Fruit fly (Drosophila melanogaster) whole organism, wandering third instar larva: Measurements from ENCODE around the gene Hmgcr.

ENCODE experiments used
- Abd-B ChIP-seq: fragments of >200 bp; optimal IDR thresholded peaks from 2 replicates; lab custom pipeline; 2017; ENCODE audit warnings: missing biosample characterization, missing genetic modification characterization
- CG32264 ChIP-seq: fragments of 200-800 bp; sonication (Bioruptor generic); optimal IDR thresholded peaks from 2 replicates; lab custom pipeline; 2016; ENCODE audit warnings: missing biosample characterization, missing genetic modification characterization
- CG9705 ChIP-seq: fragments of 200-800 bp; sonication (Bioruptor generic); optimal IDR thresholded peaks from 2 replicates; lab custom pipeline; 2018; ENCODE audit warnings: missing biosample characterization, mild to moderate bottlenecking, missing genetic modification characterization
- CrebA ChIP-seq: fragments of 200-800 bp; sonication (Bioruptor generic); optimal IDR thresholded peaks from 2 replicates; lab custom pipeline; 2016; ENCODE audit warnings: missing biosample characterization, mild to moderate bottlenecking, missing genetic modification characterization, borderline replicate concordance
- Dfd ChIP-seq: fragments of >200 bp; optimal IDR thresholded peaks from 2 replicates; lab custom pipeline; 2017; ENCODE audit warnings: missing biosample characterization, missing genetic modification characterization
- Dif ChIP-seq: fragments of 200-275, 200-300 bp; sonication (Bioruptor generic); optimal IDR thresholded peaks from 2 replicates; lab custom pipeline; 2018; ENCODE audit warnings: missing biosample characterization, missing genetic modification characterization; ENCODE audit not compliant: partially characterized antibody
- GATAd ChIP-seq: sonication (Bioruptor generic); optimal IDR thresholded peaks from 2 replicates; lab custom pipeline; 2016; ENCODE audit warnings: missing biosample characterization, missing genetic modification characterization
- Hnf4 ChIP-seq: fragments of 200-800 bp; sonication (Bioruptor generic); optimal IDR thresholded peaks from 2 replicates; lab custom pipeline; 2016; ENCODE audit warnings: missing biosample characterization, mild to moderate bottlenecking, missing genetic modification characterization
- Hr78 ChIP-seq: fragments of >200 bp; optimal IDR thresholded peaks from 2 replicates; lab custom pipeline; 2017; ENCODE audit warnings: missing biosample characterization, missing genetic modification characterization
- Hr83 ChIP-seq: fragments of 200-300 bp; sonication (Bioruptor generic); optimal IDR thresholded peaks from 2 replicates; lab custom pipeline; 2016; ENCODE audit warnings: missing biosample characterization, mild to moderate bottlenecking, missing genetic modification characterization, moderate library complexity; ENCODE audit not compliant: poor library complexity, severe bottlenecking
- Jra ChIP-seq: sonication (Bioruptor generic); optimal IDR thresholded peaks from 2 replicates; lab custom pipeline; 2016; ENCODE audit warnings: missing biosample characterization, missing genetic modification characterization
- Mio ChIP-seq: sonication (Bioruptor generic); optimal IDR thresholded peaks from 2 replicates; lab custom pipeline; 2016; ENCODE audit warnings: missing biosample characterization, missing genetic modification characterization
- Myc ChIP-seq: fragments of >200 bp; optimal IDR thresholded peaks from 2 replicates; lab custom pipeline; 2017
- OdsH ChIP-seq: fragments of 200-800 bp; sonication (Bioruptor generic); optimal IDR thresholded peaks from 2 replicates; lab custom pipeline; 2016; ENCODE audit warnings: missing biosample characterization, mild to moderate bottlenecking, missing genetic modification characterization
- Rel ChIP-seq, 2 experiments: fragments of 200-800 bp; sonication (Bioruptor generic) in 1 of 2; optimal IDR thresholded peaks; 2 replicates in 1 of 2; 3 replicates in 1 of 2; lab custom pipeline; 2016 to 2019; ENCODE audit warnings: mild to moderate bottlenecking in 2 of 2, missing biosample characterization in 2 of 2, missing genetic modification characterization in 2 of 2, moderate library complexity in 1 of 2
- Vsx2 ChIP-seq: fragments of 200-300, 225-300 bp; sonication (Bioruptor generic); optimal IDR thresholded peaks from 2 replicates; lab custom pipeline; 2018; ENCODE audit warnings: missing biosample characterization, missing genetic modification characterization; ENCODE audit not compliant: partially characterized antibody
- br ChIP-seq: fragments of 200-800 bp; sonication (Bioruptor generic); optimal IDR thresholded peaks from 2 replicates; lab custom pipeline; 2016; ENCODE audit warnings: missing biosample characterization, missing genetic modification characterization
- dmrt93B ChIP-seq: fragments of 200-800 bp; sonication (Bioruptor generic); optimal IDR thresholded peaks from 2 replicates; lab custom pipeline; 2018; ENCODE audit warnings: missing biosample characterization, mild to moderate bottlenecking, missing genetic modification characterization
- dsf ChIP-seq: sonication (Bioruptor generic); optimal IDR thresholded peaks from 2 replicates; lab custom pipeline; 2016; ENCODE audit warnings: missing biosample characterization, missing genetic modification characterization, borderline replicate concordance
- ey ChIP-seq: fragments of 200-800 bp; sonication (Bioruptor generic); optimal IDR thresholded peaks from 2 replicates; lab custom pipeline; 2016; ENCODE audit warnings: missing biosample characterization, missing genetic modification characterization
- foxo ChIP-seq, 2 experiments: fragments of 200-800 bp; sonication (Bioruptor generic); optimal IDR thresholded peaks; 2 replicates in 1 of 2; 3 replicates in 1 of 2; lab custom pipeline; 2016 to 2017; ENCODE audit warnings: missing biosample characterization in 2 of 2, missing genetic modification characterization in 2 of 2
- fru ChIP-seq: fragments of 200-800 bp; sonication (Bioruptor generic); optimal IDR thresholded peaks from 3 replicates; lab custom pipeline; 2016; ENCODE audit warnings: missing biosample characterization, mild to moderate bottlenecking, missing genetic modification characterization
- h ChIP-seq: fragments of 200-800 bp; sonication (Bioruptor generic); optimal IDR thresholded peaks from 3 replicates; lab custom pipeline; 2016; ENCODE audit warnings: missing biosample characterization, mild to moderate bottlenecking, missing genetic modification characterization
- jim ChIP-seq: fragments of 175-275, 200-325 bp; sonication (Bioruptor generic); optimal IDR thresholded peaks from 2 replicates; lab custom pipeline; 2016; ENCODE audit warnings: missing biosample characterization, mild to moderate bottlenecking, missing genetic modification characterization
- lola ChIP-seq: fragments of >200 bp; optimal IDR thresholded peaks from 2 replicates; lab custom pipeline; 2017; ENCODE audit warnings: missing biosample characterization, missing genetic modification characterization
- pan ChIP-seq: fragments of >200 bp; optimal IDR thresholded peaks from 2 replicates; lab custom pipeline; 2017
- psq ChIP-seq: fragments of 200-800 bp; sonication (Bioruptor generic); optimal IDR thresholded peaks from 3 replicates; lab custom pipeline; 2017; ENCODE audit warnings: missing biosample characterization, mild to moderate bottlenecking, missing genetic modification characterization, moderate library complexity
- rgr ChIP-seq: fragments of 200-800 bp; sonication (Bioruptor generic); optimal IDR thresholded peaks from 3 replicates; lab custom pipeline; 2016; ENCODE audit warnings: missing biosample characterization, mild to moderate bottlenecking, missing genetic modification characterization
- sage ChIP-seq: fragments of 200-800 bp; sonication (Bioruptor generic); optimal IDR thresholded peaks from 2 replicates; lab custom pipeline; 2016; ENCODE audit warnings: missing biosample characterization, mild to moderate bottlenecking, missing genetic modification characterization
- sv ChIP-seq: fragments of 200-800 bp; sonication (Bioruptor generic); optimal IDR thresholded peaks from 3 replicates; lab custom pipeline; 2016; ENCODE audit warnings: missing biosample characterization, missing genetic modification characterization
- tai ChIP-seq: sonication (Bioruptor generic); optimal IDR thresholded peaks from 2 replicates; lab custom pipeline; 2016; ENCODE audit warnings: missing biosample characterization, missing genetic modification characterization
- woc ChIP-seq: sonication (Bioruptor generic); optimal IDR thresholded peaks from 2 replicates; lab custom pipeline; 2016; ENCODE audit warnings: missing biosample characterization, mild to moderate bottlenecking, missing genetic modification characterization

Gene Hmgcr

DNA sequence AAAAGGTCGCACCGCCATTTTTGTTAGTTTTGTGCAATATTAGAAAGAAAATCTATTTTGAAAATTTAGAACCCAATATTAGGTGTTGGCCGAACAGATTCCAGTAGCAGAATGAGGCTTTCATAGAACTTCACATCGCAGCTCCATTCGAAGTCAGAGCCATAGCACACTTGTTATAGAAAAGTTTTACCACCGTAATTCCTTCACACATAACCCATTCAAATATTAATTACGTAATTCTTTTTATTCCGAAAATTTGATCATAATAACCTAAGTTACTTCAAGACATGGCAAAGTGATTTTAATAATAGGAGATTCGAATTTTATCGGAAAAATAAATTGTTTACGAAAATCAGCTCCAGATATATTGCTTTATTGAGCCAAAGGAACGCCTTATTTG, 37.0 kb upstream of the Hmgcr start, which contains the start of gene CG10252:
CG10252 (minus strand) TSS at position 101 of the 400 bp plus-strand sequence.
- TF ChIP-seq Rel (GFP tag; optimal IDR thresholded peaks at IDR 0.05; lab: Kevin White, UChicago) (no peak), Rel (tag; optimal IDR thresholded peaks at IDR 0.05; lab: Kevin White, UChicago) (no peak), jim (GFP tag; lab: Kevin White, UChicago) (no peak), tai (no peak), dsf (no peak), CG9705 (GFP tag; lab: Kevin White, UChicago) (no peak), dmrt93B (GFP tag; lab: Kevin White, UChicago) (no peak), Myc (lab: Kevin White, UChicago) (no peak), CG32264 (GFP tag; lab: Kevin White, UChicago) (no peak), Jra (no peak), foxo (GFP tag; optimal IDR thresholded peaks at IDR 0.05; lab: Kevin White, UChicago) (no peak), Mio (GFP tag; lab: Kevin White, UChicago) (no peak), rgr (GFP tag; lab: Kevin White, UChicago) (no peak), Hr83 (GFP tag; lab: Kevin White, UChicago) (no peak), fru (GFP tag; lab: Kevin White, UChicago) (no peak), Hnf4 (GFP tag; lab: Kevin White, UChicago) (no peak)

DNA sequence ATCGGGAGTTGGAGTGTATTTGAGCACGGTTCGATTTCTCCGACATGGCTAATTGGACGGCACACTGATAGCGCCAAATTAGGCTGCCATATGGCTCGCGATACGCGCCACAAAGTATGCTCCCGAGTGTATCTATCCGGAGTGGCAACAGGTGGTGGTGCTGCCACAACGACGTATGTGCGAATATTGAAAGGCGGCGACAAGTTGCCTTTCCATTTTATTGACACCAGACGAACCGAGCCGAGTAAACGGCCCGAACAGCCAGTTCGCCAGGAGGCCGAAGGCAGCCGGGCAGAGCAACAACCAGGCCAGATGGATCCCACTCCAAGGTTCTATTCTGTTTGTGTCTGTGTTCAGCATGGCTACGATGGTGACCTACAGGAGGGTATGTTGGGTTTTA, 34.3 kb upstream of the Hmgcr start, which contains the start of gene prt:
prt (minus strand) TSS at position 193 of the 400 bp plus-strand sequence.
- TF ChIP-seq woc (GFP tag; lab: Kevin White, UChicago) (no peak), GATAd (GFP tag; lab: Kevin White, UChicago) (no peak), Vsx2 (GFP tag; lab: Kevin White, UChicago) (no peak), br (no peak), pan (lab: Kevin White, UChicago) (no peak), psq (GFP tag; lab: Kevin White, UChicago) (no peak), fru (GFP tag; lab: Kevin White, UChicago) (no peak), lola (no peak), sage (GFP tag; lab: Kevin White, UChicago) (no peak), dmrt93B (GFP tag; lab: Kevin White, UChicago) (no peak), rgr (GFP tag; lab: Kevin White, UChicago) (no peak), Rel (GFP tag; optimal IDR thresholded peaks at IDR 0.05; lab: Kevin White, UChicago) (no peak), Rel (tag; optimal IDR thresholded peaks at IDR 0.05; lab: Kevin White, UChicago) (no peak), sv (GFP tag; lab: Kevin White, UChicago) (no peak)

DNA sequence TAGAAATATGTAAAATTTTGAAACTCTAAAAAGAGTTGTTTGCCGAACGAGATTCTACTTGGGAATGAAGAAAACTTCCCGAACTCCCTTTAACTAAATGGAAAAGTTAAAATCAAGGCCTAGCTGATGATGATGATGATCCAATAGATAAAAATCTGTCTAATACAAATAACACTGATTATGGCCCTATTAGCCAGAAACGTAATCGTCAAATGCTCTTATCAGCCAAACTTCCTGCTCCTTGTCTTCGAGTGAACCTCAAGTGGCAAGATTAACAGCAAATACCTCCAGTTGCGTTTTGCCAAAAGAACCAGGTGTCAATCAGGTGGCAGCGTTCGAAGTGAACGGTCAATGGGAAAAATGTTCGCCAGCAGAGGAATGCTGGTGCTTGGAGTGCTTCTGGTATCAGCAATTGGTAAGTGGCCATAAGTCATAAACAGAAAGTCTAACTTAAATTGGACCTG, 32.8 kb upstream of the Hmgcr start, which contains the start of the genes CG31468 and Gba1a:
CG31468 (minus strand) TSS at position 51 of the 464 bp plus-strand sequence.
Gba1a (plus strand) TSS at position 318 of the 464 bp plus-strand sequence.
- peak; percentile 26 for TF ChIP-seq Vsx2 (GFP tag; lab: Kevin White, UChicago)
- peak; percentile 16 for TF ChIP-seq h (GFP tag; lab: Kevin White, UChicago)
- no peak for TF ChIP-seq foxo (GFP tag; optimal IDR thresholded peaks at IDR 0.05; lab: Kevin White, UChicago)

DNA sequence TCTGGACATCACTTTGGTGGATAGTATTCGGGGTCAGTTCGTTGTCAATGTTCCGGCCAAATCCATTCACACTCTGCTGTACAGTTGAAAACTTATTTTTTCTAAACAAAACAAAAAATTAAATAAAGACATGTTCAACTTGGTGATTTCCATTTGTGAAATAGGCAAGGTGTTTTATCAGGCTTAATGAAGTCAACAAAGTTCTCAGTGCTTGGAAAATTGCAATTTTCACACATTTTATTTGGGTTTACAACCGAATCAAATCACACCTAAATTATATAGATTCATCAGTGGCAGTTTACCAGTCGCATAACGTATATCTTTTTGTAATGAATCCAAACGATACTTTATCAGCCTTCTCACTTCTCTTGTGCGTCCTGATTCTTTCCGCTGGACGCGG, 30.7 kb upstream of the Hmgcr start, which contains the start of gene Qsox4:
Qsox4 (plus strand) TSS at position 301 of the 400 bp plus-strand sequence.
- no peak for TF ChIP-seq dmrt93B (GFP tag; lab: Kevin White, UChicago)
- no peak for TF ChIP-seq br
- TF ChIP-seq CG32264 (GFP tag; lab: Kevin White, UChicago) = no peak
- TF ChIP-seq CG9705 (GFP tag; lab: Kevin White, UChicago) = no peak
- no peak for TF ChIP-seq Dfd (GFP tag; lab: Kevin White, UChicago)
- no peak for TF ChIP-seq sage (GFP tag; lab: Kevin White, UChicago)
- no peak for TF ChIP-seq Dif (GFP tag; lab: Kevin White, UChicago)
- TF ChIP-seq Vsx2 (GFP tag; lab: Kevin White, UChicago) = no peak
- no peak for TF ChIP-seq Hr83 (GFP tag; lab: Kevin White, UChicago)
- no peak for TF ChIP-seq OdsH (GFP tag; lab: Kevin White, UChicago)

DNA sequence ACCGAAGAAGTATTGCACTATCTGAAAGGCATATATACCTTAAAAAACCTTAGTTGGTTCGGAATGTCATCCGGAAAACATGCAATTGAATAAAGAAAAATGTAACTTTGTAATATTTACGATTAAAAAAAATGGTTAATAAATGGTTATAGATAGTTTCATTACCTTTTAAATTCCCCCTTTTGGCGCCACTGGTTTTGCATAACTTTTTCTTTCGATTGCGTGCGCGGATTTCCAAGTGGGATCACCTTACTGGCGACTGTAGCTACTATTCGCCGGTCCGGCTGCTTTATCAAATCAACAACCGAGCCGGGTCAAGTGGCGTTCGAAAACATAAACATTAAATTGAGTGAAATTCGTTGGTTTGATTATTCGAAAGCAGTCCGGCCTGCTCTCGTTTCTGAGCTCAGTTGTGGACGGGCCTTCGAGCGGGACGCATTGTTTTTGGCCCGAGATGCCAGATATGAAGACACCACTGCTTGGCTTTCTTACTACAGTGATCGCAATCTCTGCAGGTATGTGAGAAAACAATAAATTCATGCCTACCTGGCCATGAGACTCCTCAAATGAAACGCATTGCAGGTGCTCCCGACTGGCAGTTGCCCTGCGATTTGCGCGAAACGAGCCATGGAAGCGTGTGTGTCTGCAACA, 28.6 kb upstream of the Hmgcr start, which contains the start of gene Gba1b:
Gba1b (plus strand) TSS at position 422 of the 651 bp plus-strand sequence.
- TF ChIP-seq br = no peak
- no peak for TF ChIP-seq OdsH (GFP tag; lab: Kevin White, UChicago)
- no peak for TF ChIP-seq tai
- TF ChIP-seq Hr83 (GFP tag; lab: Kevin White, UChicago) = no peak
- TF ChIP-seq h (GFP tag; lab: Kevin White, UChicago) = peak; percentile 6
- no peak for TF ChIP-seq Vsx2 (GFP tag; lab: Kevin White, UChicago)
- no peak for TF ChIP-seq psq (GFP tag; lab: Kevin White, UChicago)
- no peak for TF ChIP-seq Hnf4 (GFP tag; lab: Kevin White, UChicago)
- TF ChIP-seq Dif (GFP tag; lab: Kevin White, UChicago) = no peak
- no peak for TF ChIP-seq CG9705 (GFP tag; lab: Kevin White, UChicago)
- TF ChIP-seq ey (GFP tag; lab: Kevin White, UChicago) = peak; percentile 21
- peak in 1 of 2 experiments; percentile 11 for TF ChIP-seq foxo (GFP tag; optimal IDR thresholded peaks at IDR 0.05; lab: Kevin White, UChicago)
- TF ChIP-seq Jra = no peak
- peak; percentile 5 for TF ChIP-seq rgr (GFP tag; lab: Kevin White, UChicago)
- no peak for TF ChIP-seq Abd-B
- no peak for TF ChIP-seq Hr78 (GFP tag; lab: Kevin White, UChicago)
- TF ChIP-seq fru (GFP tag; lab: Kevin White, UChicago) = no peak
- TF ChIP-seq Mio (GFP tag; lab: Kevin White, UChicago) = no peak
- TF ChIP-seq Dfd (GFP tag; lab: Kevin White, UChicago) = no peak
- no peak for TF ChIP-seq GATAd (GFP tag; lab: Kevin White, UChicago)
- no peak for TF ChIP-seq CrebA (GFP tag; lab: Kevin White, UChicago)
